Fruit fly (Drosophila melanogaster): ENCODE measurements around the gene Rpn13R.

The Rpn13R gene

DNA sequence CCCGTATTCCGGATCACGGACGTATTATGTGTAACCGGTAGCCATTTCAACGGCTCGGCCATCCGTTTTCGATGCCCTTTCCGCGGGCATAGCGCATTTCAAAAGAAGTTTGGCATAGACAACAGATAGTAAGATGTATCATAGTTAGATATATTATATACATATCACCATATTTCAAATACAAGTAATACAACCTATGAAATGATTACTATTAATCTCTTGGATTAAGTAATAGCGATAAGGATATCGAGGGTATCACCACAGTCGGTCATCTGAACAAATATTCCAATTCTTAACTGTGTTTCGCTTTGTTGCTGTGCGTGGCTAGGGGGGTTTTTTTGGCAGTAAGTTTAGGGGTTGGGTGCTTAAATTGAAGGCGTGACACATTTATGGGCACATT, 36.1 kb upstream of the Rpn13R start (continued):
- TF ChIP-seq slp2 (GFP tag; optimal IDR thresholded peaks at IDR 0.05) (no peak), Sry-β (GFP tag; optimal IDR thresholded peaks at IDR 0.05) (no peak), ranshi (GFP tag; IDR thresholded peaks at IDR 0.05) (0 out of 2 replicates have a peak, but pooled peaks have one; percentile 25), CoRest (tag; optimal IDR thresholded peaks at IDR 0.05) (peak; percentile 51), ci (GFP tag; IDR thresholded peaks at IDR 0.05) (0 out of 3 replicates have a peak, but pooled peaks have one; percentile 32), Blimp-1 (GFP tag; optimal IDR thresholded peaks at IDR 0.05) (peak; percentile 42), CG18262 (tag; optimal IDR thresholded peaks at IDR 0.05) (peak; percentile 45), Max (GFP tag; optimal IDR thresholded peaks at IDR 0.05) (no peak), CG3726 (GFP tag; IDR thresholded peaks at IDR 0.05) (no peak), Rfx (GFP tag; IDR thresholded peaks at IDR 0.05) (peak; percentile 28), CG14710 (tag; optimal IDR thresholded peaks at IDR 0.05) (peak; percentile 11), CG6765 (GFP tag; optimal IDR thresholded peaks at IDR 0.05) (peak; percentile 22), CG12155 (GFP tag; optimal IDR thresholded peaks at IDR 0.05) (no peak), Sox102F (GFP tag; optimal IDR thresholded peaks at IDR 0.05) (peak; percentile 49), insv (GFP tag; optimal IDR thresholded peaks at IDR 0.05) (no peak), sens (GFP tag) (peak; percentile 73), Ssrp (tag; optimal IDR thresholded peaks at IDR 0.05) (peak; percentile 9), vfl (GFP tag; optimal IDR thresholded peaks at IDR 0.05) (no peak), cwo (GFP tag; optimal IDR thresholded peaks at IDR 0.05) (peak; percentile 35), CG10462 (GFP tag; optimal IDR thresholded peaks at IDR 0.05) (no peak), CG7372 (GFP tag; IDR thresholded peaks at IDR 0.05) (no peak), Fer3 (tag; optimal IDR thresholded peaks at IDR 0.05) (peak; percentile 47), slbo (GFP tag; IDR thresholded peaks at IDR 0.05) (peak; percentile 46; the same call in 1 of the 2 replicates), vvl (GFP tag; IDR thresholded peaks at IDR 0.05) (peak; percentile 22; the same call in 1 of the 2 replicates), CG7556 (GFP tag; optimal IDR thresholded peaks at IDR 0.05) (peak; percentile 53), D19A (tag; optimal IDR thresholded peaks at IDR 0.05) (peak; percentile 93), CG10147 (GFP tag; optimal IDR thresholded peaks at IDR 0.05) (no peak), ac (GFP tag; optimal IDR thresholded peaks at IDR 0.05) (no peak), Hand (GFP tag; optimal IDR thresholded peaks at IDR 0.05) (peak; percentile 34), da (GFP tag; optimal IDR thresholded peaks at IDR 0.05) (no peak), CG2678 (tag; optimal IDR thresholded peaks at IDR 0.05) (peak; percentile 73), Gug (GFP tag; IDR thresholded peaks at IDR 0.05) (no peak), CG10366 (GFP tag; IDR thresholded peaks at IDR 0.05) (peak; percentile 19), CG5180 (GFP tag; optimal IDR thresholded peaks at IDR 0.05) (no peak), ewg (GFP tag; optimal IDR thresholded peaks at IDR 0.05) (no peak), Dek (tag; optimal IDR thresholded peaks at IDR 0.05) (peak; percentile 44), CG18619 (GFP tag; optimal IDR thresholded peaks at IDR 0.05) (peak; percentile 25), CG15269 (tag; optimal IDR thresholded peaks at IDR 0.05) (peak; percentile 59), D19B (GFP tag; optimal IDR thresholded peaks at IDR 0.05) (peak; percentile 64), CG1603 (tag; optimal IDR thresholded peaks at IDR 0.05) (peak; percentile 61), CG17328 (GFP tag; IDR thresholded peaks at IDR 0.05) (no peak), CG31441 (GFP tag; IDR thresholded peaks at IDR 0.05) (peak; percentile 58), wek (GFP tag; optimal IDR thresholded peaks at IDR 0.05) (no peak), Oli (tag; optimal IDR thresholded peaks at IDR 0.05) (peak; percentile 51), CG9727 (GFP tag; optimal IDR thresholded peaks at IDR 0.05) (peak; percentile 9), Hsf (GFP tag; optimal IDR thresholded peaks at IDR 0.05) (no peak), sqz (GFP tag; optimal IDR thresholded peaks at IDR 0.05) (peak; percentile 55), dpn (GFP tag; optimal IDR thresholded peaks at IDR 0.05) (peak in 1 of 2 experiments; percentile 2), Kr (GFP tag; optimal IDR thresholded peaks at IDR 0.05) (no peak), HLHmδ (GFP tag; optimal IDR thresholded peaks at IDR 0.05) (no peak)
